Fruit fly (Drosophila melanogaster): ENCODE data around the gene Ret.

DNA sequence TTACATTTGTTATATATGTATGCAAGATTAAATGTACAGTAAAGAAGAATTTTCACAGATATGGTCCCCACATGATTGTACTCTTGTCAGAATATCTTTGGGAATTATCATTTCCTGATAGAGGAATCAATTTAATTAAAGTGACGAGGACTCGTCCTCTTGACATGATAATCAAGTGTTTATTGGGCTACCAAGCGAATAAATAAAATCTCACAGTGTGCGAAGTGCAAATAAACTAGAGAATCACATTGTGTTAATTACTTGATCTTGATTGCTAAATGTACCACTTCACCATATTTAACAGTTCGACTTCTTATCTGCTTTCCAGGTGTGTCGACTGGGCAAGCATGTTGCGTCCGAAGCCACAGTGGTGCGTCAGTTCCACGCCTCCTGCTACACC is 28.7 kb downstream of the Ret start:
- TF ChIP-seq Crg-1 (GFP tag; optimal IDR thresholded peaks at IDR 0.05) (no peak), pad (GFP tag; optimal IDR thresholded peaks at IDR 0.05) (no peak), CG33017 (tag; optimal IDR thresholded peaks at IDR 0.05) (no peak), ovo (GFP tag; optimal IDR thresholded peaks at IDR 0.05) (no peak), CG5204 (GFP tag; optimal IDR thresholded peaks at IDR 0.05) (no peak), kay (GFP tag; ENCODE audit: borderline replicate concordance) (no peak), CG14711 (tag; optimal IDR thresholded peaks at IDR 0.05) (no peak), cnc (optimal IDR thresholded peaks at IDR 0.05) (no peak), CG7045 (GFP tag; optimal IDR thresholded peaks at IDR 0.05) (no peak), CG7101 (tag; optimal IDR thresholded peaks at IDR 0.05) (no peak), bab1 (GFP tag; optimal IDR thresholded peaks at IDR 0.05) (no peak), CG1620 (GFP tag; optimal IDR thresholded peaks at IDR 0.05) (no peak), Mnt (GFP tag; optimal IDR thresholded peaks at IDR 0.05) (no peak)

All from whole organism, adult.